Worm (Caenorhabditis elegans) whole organism, L2 larva: ENCODE measurements around the gene F13D12.5.

ENCODE experiments used
- aly-2 ChIP-seq: fragments of 150-350 bp; optimal IDR thresholded peaks from 2 replicates; lab custom pipeline; 2014; ENCODE audit warnings: missing biosample characterization, missing genetic modification characterization
- ama-1 ChIP-seq: fragments of 150-350 bp; optimal IDR thresholded peaks from 2 replicates; lab custom pipeline; 2018; ENCODE audit warnings: inconsistent platforms
- ceh-82 ChIP-seq: fragments of 150-350 bp; optimal IDR thresholded peaks from 2 replicates; lab custom pipeline; 2014; ENCODE audit warnings: missing biosample characterization, missing genetic modification characterization
- dmd-4 ChIP-seq: sonication (generic microtip); optimal IDR thresholded peaks from 2 replicates; lab custom pipeline; 2017; ENCODE audit warnings: missing biosample characterization, missing genetic modification characterization
- mab-5 ChIP-seq: fragments of 150-350 bp; optimal IDR thresholded peaks from 2 replicates; lab custom pipeline; 2014; ENCODE audit warnings: missing biosample characterization, missing genetic modification characterization
- mdl-1 ChIP-seq, 2 experiments: fragments of 150-350 bp in 1 of 2; sonication (generic microtip) in 1 of 2; optimal IDR thresholded peaks; 2 replicates each; lab custom pipeline; 2017; ENCODE audit warnings: missing biosample characterization in 2 of 2, missing genetic modification characterization in 2 of 2
- nhr-237 ChIP-seq: fragments of 150-350 bp; optimal IDR thresholded peaks from 2 replicates; lab custom pipeline; 2014; ENCODE audit warnings: missing biosample characterization, missing genetic modification characterization
- skn-1 ChIP-seq: sonication (generic microtip); optimal IDR thresholded peaks from 2 replicates; lab custom pipeline; 2017; ENCODE audit warnings: missing biosample characterization, missing genetic modification characterization
- unc-62 ChIP-seq: fragments of 150-350 bp; optimal IDR thresholded peaks from 2 replicates; lab custom pipeline; 2014; ENCODE audit warnings: missing biosample characterization, missing genetic modification reagents, missing genetic modification characterization
- zag-1 ChIP-seq: fragments of 150-350 bp; optimal IDR thresholded peaks from 2 replicates; lab custom pipeline; 2014; ENCODE audit warnings: missing biosample characterization, missing genetic modification characterization
- ztf-11 ChIP-seq: sonication (generic microtip); optimal IDR thresholded peaks from 2 replicates; lab custom pipeline; 2017; ENCODE audit warnings: missing biosample characterization, missing genetic modification characterization

DNA sequence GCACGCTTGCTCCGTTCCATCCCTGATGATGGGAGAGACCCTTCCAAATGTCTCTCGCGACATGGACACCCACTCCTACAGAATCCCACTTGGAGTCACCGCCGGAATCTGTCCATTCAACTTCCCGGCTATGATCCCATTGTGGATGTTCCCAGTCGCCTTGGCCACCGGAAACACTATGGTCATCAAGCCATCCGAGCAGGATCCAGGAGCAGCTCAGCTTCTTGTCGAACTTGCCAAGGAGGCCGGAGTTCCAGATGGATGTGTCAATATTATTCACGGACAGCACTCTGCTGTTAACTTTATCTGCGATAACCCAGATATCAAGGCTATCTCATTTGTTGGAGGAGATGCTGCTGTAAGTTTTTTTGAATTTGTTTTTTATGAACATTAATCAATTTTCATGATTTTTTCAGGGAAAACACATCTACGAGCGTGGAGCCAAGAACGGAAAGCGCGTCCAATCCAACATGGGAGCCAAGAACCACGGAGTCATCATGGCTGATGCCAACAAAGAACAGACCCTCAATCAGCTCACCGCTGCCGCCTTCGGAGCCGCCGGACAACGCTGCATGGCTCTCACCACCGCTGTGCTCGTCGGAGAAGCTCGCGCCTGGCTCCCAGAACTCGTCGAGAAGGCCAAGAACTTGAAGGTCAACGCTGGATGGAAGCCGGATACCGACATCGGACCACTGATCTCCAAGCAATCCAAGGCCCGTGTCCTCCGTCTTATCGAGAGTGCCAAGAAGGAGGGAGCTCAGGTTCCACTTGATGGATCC lies 3.3 kb downstream of the F13D12.5 start:
- no peak for TF ChIP-seq dmd-4 (tag; lab: Kevin White, UChicago)
- TF ChIP-seq skn-1 (tag; lab: Kevin White, UChicago) = no peak
- TF ChIP-seq unc-62 (GFP tag; lab: Kevin White, UChicago) = no peak
- no peak for TF ChIP-seq mab-5 (tag; lab: Kevin White, UChicago)
- no peak for TF ChIP-seq ztf-11 (tag; lab: Kevin White, UChicago)
- TF ChIP-seq zag-1 (tag; lab: Kevin White, UChicago) = no peak
- no peak for TF ChIP-seq aly-2 (tag; lab: Kevin White, UChicago)
- TF ChIP-seq mdl-1 (tag; optimal IDR thresholded peaks at IDR 0.05; lab: Kevin White, UChicago) = no peak
- peak; percentile 23 for TF ChIP-seq ama-1 (lab: Kevin White, UChicago)
- TF ChIP-seq nhr-237 (tag; lab: Kevin White, UChicago) = no peak
- TF ChIP-seq ceh-82 = no peak
